Fruit fly (Drosophila melanogaster) whole organism, embryonic: ENCODE data around the gene Dh31.

ENCODE experiments used
- Antp ChIP-seq: fragments of 200-800 bp; sonication (Bioruptor generic); optimal IDR thresholded peaks from 3 replicates; lab custom pipeline; 2016; ENCODE audit warnings: missing biosample characterization, missing genetic modification characterization
- B-H1 ChIP-seq: fragments of 200-800 bp; sonication (Bioruptor generic); IDR thresholded peaks from 3 replicates; pipeline ENCODE4 v1.3.6; 2022; ENCODE audit warnings: missing biosample characterization, missing genetic modification characterization
- Bdp1 ChIP-seq: fragments of 200-800 bp; sonication (Bioruptor generic); optimal IDR thresholded peaks from 3 replicates; lab custom pipeline; 2016; ENCODE audit warnings: missing biosample characterization, missing genetic modification characterization
- Bgb ChIP-seq: fragments of 200-800 bp; sonication (Bioruptor generic); IDR thresholded peaks from 2 replicates; pipeline ENCODE4 v1.3.6; 2022; ENCODE audit warnings: missing biosample characterization, missing genetic modification characterization; ENCODE audit not compliant: partially characterized antibody
- Bteb2 ChIP-seq: fragments of 200-800 bp; sonication (Bioruptor generic); optimal IDR thresholded peaks from 2 replicates; lab custom pipeline; 2016; ENCODE audit warnings: missing biosample characterization, missing genetic modification characterization
- CG10431 ChIP-seq: fragments of 200-800 bp; sonication (Bioruptor generic); optimal IDR thresholded peaks from 3 replicates; lab custom pipeline; 2018; ENCODE audit warnings: missing biosample characterization, mild to moderate bottlenecking, missing genetic modification characterization
- CG10543 ChIP-seq: fragments of 200-800 bp; sonication (Bioruptor generic); optimal IDR thresholded peaks from 3 replicates; lab custom pipeline; 2017; ENCODE audit warnings: missing biosample characterization, mild to moderate bottlenecking, missing genetic modification characterization, moderate library complexity
- CG12659 ChIP-seq: fragments of 200-800 bp; sonication (Bioruptor generic); optimal IDR thresholded peaks from 3 replicates; lab custom pipeline; 2017; ENCODE audit warnings: mild to moderate bottlenecking, missing biosample characterization, missing genetic modification reagents, missing genetic modification characterization
- CG13296 ChIP-seq: fragments of 200-800 bp; sonication (Bioruptor generic); optimal IDR thresholded peaks from 3 replicates; lab custom pipeline; 2018; ENCODE audit warnings: missing biosample characterization, mild to moderate bottlenecking, missing genetic modification characterization
- CG13775 ChIP-seq: fragments of 200-800 bp; sonication (Bioruptor generic); optimal IDR thresholded peaks from 3 replicates; lab custom pipeline; 2017; ENCODE audit warnings: missing biosample characterization, mild to moderate bottlenecking, missing genetic modification characterization
- CG14965 ChIP-seq: fragments of 200-800 bp; sonication (Bioruptor generic); optimal IDR thresholded peaks from 2 replicates; lab custom pipeline; 2016; ENCODE audit warnings: missing biosample characterization, missing genetic modification characterization, borderline replicate concordance
- CG1529 ChIP-seq: fragments of 200-800 bp; sonication (Bioruptor generic); optimal IDR thresholded peaks from 3 replicates; lab custom pipeline; 2018; ENCODE audit warnings: missing biosample characterization, missing genetic modification characterization
- CG17612 ChIP-seq: fragments of 200-800 bp; sonication (Bioruptor generic); IDR thresholded peaks from 2 replicates; pipeline ENCODE4 v1.3.6; 2022; ENCODE audit warnings: missing biosample characterization, missing genetic modification characterization
- CG18619 ChIP-seq: fragments of 200-800 bp; sonication (Bioruptor generic); optimal IDR thresholded peaks from 3 replicates; lab custom pipeline; 2017; ENCODE audit warnings: missing biosample characterization, mild to moderate bottlenecking, missing genetic modification characterization
- CG2712 ChIP-seq: fragments of 200-800 bp; optimal IDR thresholded peaks from 3 replicates; lab custom pipeline; 2019; ENCODE audit warnings: missing biosample characterization, mild to moderate bottlenecking, missing genetic modification characterization, moderate library complexity
- CG30020 ChIP-seq: fragments of 200-800 bp; optimal IDR thresholded peaks from 2 replicates; lab custom pipeline; 2019; ENCODE audit warnings: missing biosample characterization, mild to moderate bottlenecking, missing genetic modification characterization, moderate library complexity
- CG3065 ChIP-seq: fragments of 200-800 bp; sonication (Bioruptor generic); optimal IDR thresholded peaks from 2 replicates; lab custom pipeline; 2016; ENCODE audit warnings: missing biosample characterization, missing genetic modification characterization
- CG31365 ChIP-seq: fragments of 200-800 bp; sonication (Bioruptor generic); optimal IDR thresholded peaks from 2 replicates; lab custom pipeline; 2018; ENCODE audit warnings: missing biosample characterization, mild to moderate bottlenecking, missing genetic modification characterization
- CG32772 ChIP-seq: fragments of 200-800 bp; sonication (Bioruptor generic); IDR thresholded peaks from 2 replicates; pipeline ENCODE4 v1.3.6; 2022; ENCODE audit warnings: missing biosample characterization, missing genetic modification characterization
- CG7372 ChIP-seq: fragments of 200-800 bp; sonication (Bioruptor generic); IDR thresholded peaks from 2 replicates; pipeline ENCODE4 v1.3.6; 2022; ENCODE audit warnings: missing biosample characterization, missing genetic modification characterization
- CG8089 ChIP-seq: fragments of 200-800 bp; sonication (Bioruptor generic); optimal IDR thresholded peaks from 3 replicates; lab custom pipeline; 2016; ENCODE audit warnings: missing biosample characterization, missing genetic modification characterization
- CG8478 ChIP-seq: fragments of >200 bp; optimal IDR thresholded peaks from 2 replicates; lab custom pipeline; 2018
- CG8924 ChIP-seq: fragments of 200-800 bp; optimal IDR thresholded peaks from 3 replicates; lab custom pipeline; 2019; ENCODE audit warnings: missing biosample characterization, mild to moderate bottlenecking, missing genetic modification characterization, moderate library complexity
- CG9817 ChIP-seq: fragments of 200-800 bp; sonication (Bioruptor generic); optimal IDR thresholded peaks from 2 replicates; lab custom pipeline; 2018; ENCODE audit warnings: missing biosample characterization, mild to moderate bottlenecking, missing genetic modification characterization, moderate library complexity
- Chrac-16 ChIP-seq: fragments of 200-800 bp; sonication (Bioruptor generic); optimal IDR thresholded peaks from 3 replicates; lab custom pipeline; 2016; ENCODE audit warnings: missing biosample characterization, missing genetic modification characterization
- CkIIα-i1 ChIP-seq: fragments of 200-800 bp; sonication (Bioruptor generic); IDR thresholded peaks from 2 replicates; pipeline ENCODE4 v1.3.6; 2022; ENCODE audit warnings: missing biosample characterization, missing genetic modification characterization
- Dbx ChIP-seq: fragments of 200-800 bp; sonication (Bioruptor generic); IDR thresholded peaks from 3 replicates; pipeline ENCODE4 v1.3.6; 2022; ENCODE audit warnings: missing biosample characterization, missing genetic modification characterization
- Fer1 ChIP-seq: fragments of 200-800 bp; sonication (Bioruptor generic); optimal IDR thresholded peaks from 2 replicates; lab custom pipeline; 2017; ENCODE audit warnings: missing biosample characterization, mild to moderate bottlenecking, missing genetic modification characterization
- GATAe ChIP-seq: fragments of 200-800 bp; sonication (Bioruptor generic); conservative IDR thresholded peaks from 2 replicates; pipeline ENCODE4 v1.3.6; 2022; ENCODE audit warnings: missing biosample characterization, missing genetic modification characterization
- Hey ChIP-seq: fragments of 200-800 bp; sonication (Bioruptor generic); optimal IDR thresholded peaks from 3 replicates; lab custom pipeline; 2018; ENCODE audit warnings: missing biosample characterization, mild to moderate bottlenecking, missing genetic modification characterization
- Lim3 ChIP-seq: fragments of 200-800 bp; sonication (Bioruptor generic); IDR thresholded peaks from 2 replicates; pipeline ENCODE4 v1.3.6; 2022; ENCODE audit warnings: missing biosample characterization, missing genetic modification characterization
- Mad ChIP-seq: fragments of 200-800 bp; sonication (Bioruptor generic); optimal IDR thresholded peaks from 2 replicates; lab custom pipeline; 2016; ENCODE audit warnings: missing biosample characterization, missing genetic modification characterization
- Nf-YC ChIP-seq: fragments of 200-800 bp; optimal IDR thresholded peaks from 3 replicates; lab custom pipeline; 2019; ENCODE audit warnings: missing biosample characterization, mild to moderate bottlenecking, missing genetic modification characterization, moderate library complexity
- Sin3A ChIP-seq: fragments of >200 bp; optimal IDR thresholded peaks from 2 replicates; lab custom pipeline; 2018
- Xrp1 ChIP-seq: fragments of 200-800 bp; sonication (Bioruptor generic); IDR thresholded peaks from 2 replicates; pipeline ENCODE4 v1.3.6; 2022; ENCODE audit warnings: missing biosample characterization, missing genetic modification characterization
- YL-1 ChIP-seq: fragments of 200-800 bp; sonication (Bioruptor generic); optimal IDR thresholded peaks from 3 replicates; lab custom pipeline; 2017; ENCODE audit warnings: missing biosample characterization, mild to moderate bottlenecking, missing genetic modification characterization
- ase ChIP-seq: fragments of 200-800 bp; sonication (Bioruptor generic); IDR thresholded peaks from 3 replicates; pipeline ENCODE4 v1.3.6; 2022; ENCODE audit warnings: missing biosample characterization, missing genetic modification characterization
- bab2 ChIP-seq: fragments of 200-800 bp; sonication (Bioruptor generic); optimal IDR thresholded peaks from 2 replicates; lab custom pipeline; 2016; ENCODE audit warnings: missing biosample characterization, missing genetic modification characterization
- bcd ChIP-seq: fragments of 200-800 bp; sonication (Bioruptor generic); optimal IDR thresholded peaks from 2 replicates; lab custom pipeline; 2017; ENCODE audit warnings: missing biosample characterization, mild to moderate bottlenecking, missing genetic modification characterization
- chif ChIP-seq, 2 experiments: fragments of 200-800 bp; sonication (Bioruptor generic); optimal IDR thresholded peaks; 3 replicates each; lab custom pipeline; 2016; ENCODE audit warnings: missing biosample characterization in 2 of 2, missing genetic modification characterization in 2 of 2
- chinmo ChIP-seq: fragments of 200-800 bp; sonication (Bioruptor generic); IDR thresholded peaks from 4 replicates; pipeline ENCODE4 v1.3.6; 2022; ENCODE audit warnings: missing biosample characterization, missing genetic modification characterization; ENCODE audit not compliant: partially characterized antibody
- cwo ChIP-seq: fragments of 200-800 bp; sonication (Bioruptor generic); optimal IDR thresholded peaks from 3 replicates; lab custom pipeline; 2017; ENCODE audit warnings: missing biosample characterization, missing genetic modification characterization, mild to moderate bottlenecking, moderate library complexity, missing genetic modification reagents
- danr ChIP-seq: fragments of 200-800 bp; sonication (Bioruptor generic); IDR thresholded peaks from 2 replicates; pipeline ENCODE4 v1.3.6; 2022; ENCODE audit warnings: missing biosample characterization, missing genetic modification characterization
- disco-r ChIP-seq: fragments of 200-800 bp; sonication (Bioruptor generic); optimal IDR thresholded peaks from 2 replicates; lab custom pipeline; 2016; ENCODE audit warnings: missing biosample characterization, missing genetic modification characterization
- fd96Cb ChIP-seq: fragments of 200-800 bp; sonication (Bioruptor generic); optimal IDR thresholded peaks from 2 replicates; lab custom pipeline; 2018; ENCODE audit warnings: missing biosample characterization, mild to moderate bottlenecking, missing genetic modification characterization, moderate library complexity
- inv ChIP-seq: fragments of 200-800 bp; sonication (Bioruptor generic); IDR thresholded peaks from 2 replicates; pipeline ENCODE4 v1.3.6; 2022; ENCODE audit warnings: missing biosample characterization, missing genetic modification characterization; ENCODE audit not compliant: partially characterized antibody
- kay ChIP-seq: fragments of 200-800 bp; sonication (Bioruptor generic); optimal IDR thresholded peaks from 2 replicates; lab custom pipeline; 2016; ENCODE audit warnings: missing biosample characterization, missing genetic modification characterization
- klu ChIP-seq: fragments of 200-800 bp; sonication (Bioruptor generic); IDR thresholded peaks from 2 replicates; pipeline ENCODE4 v1.3.6; 2022; ENCODE audit warnings: missing biosample characterization, missing genetic modification characterization
- ro ChIP-seq: fragments of 200-800 bp; sonication (Bioruptor generic); IDR thresholded peaks from 2 replicates; pipeline ENCODE4 v1.3.6; 2022; ENCODE audit warnings: missing biosample characterization, missing genetic modification characterization
- slou ChIP-seq: fragments of 200-800 bp; sonication (Bioruptor generic); optimal IDR thresholded peaks from 3 replicates; lab custom pipeline; 2016; ENCODE audit warnings: missing biosample characterization, missing genetic modification characterization
- tll ChIP-seq, 2 experiments: fragments of 200-800 bp in 1 of 2; fragments of >200 bp in 1 of 2; sonication (Bioruptor generic) in 1 of 2; optimal IDR thresholded peaks; 2 replicates each; lab custom pipeline; 2017 to 2019; ENCODE audit warnings: missing biosample characterization in 2 of 2, missing genetic modification characterization in 2 of 2, mild to moderate bottlenecking in 1 of 2, moderate library complexity in 1 of 2
- zfh1 ChIP-seq: fragments of 200-800 bp; sonication (Bioruptor generic); IDR thresholded peaks from 3 replicates; pipeline ENCODE4 v1.3.6; 2022; ENCODE audit warnings: missing biosample characterization, missing genetic modification characterization
- zfh2 ChIP-seq: fragments of 200-800 bp; sonication (Bioruptor generic); optimal IDR thresholded peaks from 2 replicates; lab custom pipeline; 2016; ENCODE audit warnings: missing biosample characterization, missing genetic modification characterization

Dh31 gene

DNA sequence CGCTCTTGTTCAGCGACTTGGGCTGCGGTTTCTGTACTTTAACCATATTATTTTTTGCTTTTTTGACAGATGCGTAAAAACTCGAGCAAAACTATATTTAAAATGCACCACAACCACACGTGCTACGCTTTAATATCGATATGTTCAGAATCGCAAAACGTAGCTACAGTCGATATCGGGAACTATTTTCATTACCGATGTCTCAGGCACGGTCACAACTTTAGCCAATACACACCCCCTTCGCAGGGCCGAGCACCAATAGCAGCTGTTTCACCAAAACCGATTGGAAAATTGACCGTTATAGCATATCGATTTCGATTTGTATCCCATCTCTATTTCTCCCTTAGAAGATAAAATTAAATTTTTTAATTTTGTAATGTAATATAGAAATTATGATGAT lies 5.1 kb upstream of the Dh31 start, which contains the start of gene CG13096 (continued):
- TF ChIP-seq Sin3A = peak; percentile 69
- no peak for TF ChIP-seq B-H1 (GFP tag; lab: Robert Waterston, UW)
- TF ChIP-seq Bteb2 (GFP tag; lab: Kevin White, UChicago) = no peak
- no peak for TF ChIP-seq CG17612 (GFP tag; lab: Robert Waterston, UW)
- TF ChIP-seq inv = peak; percentile 97
- TF ChIP-seq disco-r = no peak
- no peak for TF ChIP-seq CG10543 (GFP tag; lab: Kevin White, UChicago)
- TF ChIP-seq CG8924 (tag; lab: Kevin White, UChicago) = peak; percentile 6
- TF ChIP-seq Nf-YC (tag; lab: Kevin White, UChicago) = peak; percentile 81
- no peak for TF ChIP-seq CG13775 (GFP tag; lab: Kevin White, UChicago)
- TF ChIP-seq CG8478 (lab: Kevin White, UChicago) = no peak
- TF ChIP-seq CG9817 (tag; lab: Kevin White, UChicago) = no peak
- no peak for TF ChIP-seq GATAe (GFP tag; lab: Robert Waterston, UW)
- TF ChIP-seq tll (GFP tag; optimal IDR thresholded peaks at IDR 0.05; lab: Kevin White, UChicago) = no peak
- no peak for TF ChIP-seq chif (GFP tag; optimal IDR thresholded peaks at IDR 0.05; lab: Kevin White, UChicago)
- peak; percentile 65 for TF ChIP-seq CG2712 (tag; lab: Kevin White, UChicago)
- TF ChIP-seq YL-1 (GFP tag; lab: Kevin White, UChicago) = peak; percentile 74
- TF ChIP-seq Bgb (GFP tag; lab: Robert Waterston, UW) = peak; percentile 99
- TF ChIP-seq cwo (GFP tag; lab: Kevin White, UChicago) = peak; percentile 97
- peak; percentile 72 for TF ChIP-seq CG12659 (GFP tag; lab: Kevin White, UChicago)
- TF ChIP-seq Bdp1 = peak; percentile 27
- TF ChIP-seq bcd = no peak
- no peak for TF ChIP-seq slou (GFP tag; lab: Kevin White, UChicago)
- TF ChIP-seq CG7372 (GFP tag; lab: Robert Waterston, UW) = no peak
- TF ChIP-seq CG31365 = no peak
- no peak for TF ChIP-seq Hey (tag; lab: Kevin White, UChicago)
- TF ChIP-seq Antp (GFP tag; lab: Kevin White, UChicago) = peak; percentile 18
- TF ChIP-seq Lim3 (GFP tag; lab: Robert Waterston, UW) = no peak
- TF ChIP-seq CG10431 (GFP tag; lab: Kevin White, UChicago) = no peak
- TF ChIP-seq ro (GFP tag; lab: Robert Waterston, UW) = no peak
- TF ChIP-seq Mad (GFP tag; lab: Kevin White, UChicago) = peak; percentile 49
- TF ChIP-seq CG32772 (GFP tag; lab: Robert Waterston, UW) = no peak
- TF ChIP-seq CG14965 (GFP tag; lab: Kevin White, UChicago) = no peak
- no peak for TF ChIP-seq bab2 (GFP tag; lab: Kevin White, UChicago)
- TF ChIP-seq CG1529 (GFP tag; lab: Kevin White, UChicago) = no peak
- no peak for TF ChIP-seq CG3065 (GFP tag; lab: Kevin White, UChicago)
- peak; percentile 99 for TF ChIP-seq chinmo
- TF ChIP-seq CG30020 = peak; percentile 38
- no peak for TF ChIP-seq Chrac-16 (GFP tag; lab: Kevin White, UChicago)
- TF ChIP-seq ase (GFP tag; lab: Robert Waterston, UW) = peak; percentile 25; the same call in 1 of the 3 replicates
- TF ChIP-seq Fer1 (GFP tag; lab: Kevin White, UChicago) = no peak
- no peak for TF ChIP-seq klu (GFP tag; lab: Robert Waterston, UW)
- no peak for TF ChIP-seq CG8089 (GFP tag; lab: Kevin White, UChicago)
- TF ChIP-seq CG13296 (GFP tag; lab: Kevin White, UChicago) = no peak
- TF ChIP-seq CG18619 (GFP tag; lab: Kevin White, UChicago) = no peak
- no peak for TF ChIP-seq kay (GFP tag; lab: Kevin White, UChicago)
- no peak for TF ChIP-seq CkIIα-i1 (GFP tag; lab: Robert Waterston, UW)
- TF ChIP-seq fd96Cb (tag; lab: Kevin White, UChicago) = no peak
- TF ChIP-seq danr = no peak
- peak; percentile 52; the same call in 1 of the 3 replicates for TF ChIP-seq Dbx (GFP tag; lab: Robert Waterston, UW)
- 0 out of 2 replicates have a peak, but pooled peaks have one; percentile 14 for TF ChIP-seq Xrp1 (GFP tag; lab: Robert Waterston, UW)
- TF ChIP-seq zfh1 (GFP tag; lab: Robert Waterston, UW) = no peak
- peak; percentile 27 for TF ChIP-seq zfh2 (GFP tag; lab: Kevin White, UChicago)
